Worm (Caenorhabditis elegans) whole organism, L2 larva: ENCODE results near the gene vgln-1.

Experiments used
- F13H6.1 ChIP-seq: sonication (generic microtip); optimal IDR thresholded peaks from 2 replicates; lab custom pipeline; 2016; ENCODE audit warnings: missing genetic modification characterization, missing compliant biosample characterization
- lin-11 ChIP-seq: fragments of 150-350 bp; sonication (generic microtip); optimal IDR thresholded peaks from 2 replicates; lab custom pipeline; 2014; ENCODE audit warnings: missing biosample characterization, missing genetic modification characterization, inconsistent platforms, mixed read lengths
- sma-3 ChIP-seq: sonication (generic microtip); optimal IDR thresholded peaks from 2 replicates; lab custom pipeline; 2016; ENCODE audit warnings: missing genetic modification reagents, missing genetic modification characterization, missing compliant biosample characterization

DNA sequence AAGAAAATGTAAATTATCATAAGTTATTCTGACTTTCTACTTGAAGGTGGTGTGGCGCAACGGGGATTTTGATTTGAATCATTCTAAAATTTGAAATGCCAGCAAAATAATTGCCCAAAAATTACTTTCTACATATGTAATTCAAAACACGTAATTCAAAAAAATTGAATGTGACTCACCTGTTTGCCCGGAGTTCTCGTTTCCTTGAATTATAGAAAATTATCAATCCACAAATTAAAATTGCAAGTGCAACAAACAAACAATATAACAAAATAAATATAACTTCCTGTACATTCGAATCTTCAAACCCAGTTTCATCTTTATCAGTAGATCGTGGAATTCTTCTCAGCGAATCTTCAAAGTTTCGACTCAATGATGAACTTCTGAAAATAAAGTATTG lies 22.7 kb downstream of the vgln-1 start:
- TF ChIP-seq sma-3 (GFP tag; lab: Kevin White, UChicago) = no peak
- TF ChIP-seq F13H6.1 (tag; lab: Kevin White, UChicago) = no peak
- TF ChIP-seq lin-11 (tag; lab: Kevin White, UChicago) = no peak
